Fruit fly (Drosophila melanogaster) whole organism, embryonic: ENCODE data around the gene slow.

Source experiments
- Asciz ChIP-seq: fragments of 200-800 bp; sonication (Bioruptor generic); optimal IDR thresholded peaks from 2 replicates; lab custom pipeline; 2017; ENCODE audit warnings: missing biosample characterization, mild to moderate bottlenecking, missing genetic modification characterization, missing genetic modification reagents
- CG10209 ChIP-seq: fragments of 200-800 bp; sonication (Bioruptor generic); optimal IDR thresholded peaks from 3 replicates; lab custom pipeline; 2017; ENCODE audit warnings: missing biosample characterization, mild to moderate bottlenecking, missing genetic modification characterization, missing genetic modification reagents
- CG10565 ChIP-seq: fragments of 200-800 bp; sonication (Bioruptor generic); optimal IDR thresholded peaks from 3 replicates; lab custom pipeline; 2016; ENCODE audit warnings: missing biosample characterization, mild to moderate bottlenecking, missing genetic modification characterization
- CG11504 ChIP-seq: fragments of 200-800 bp; sonication (Bioruptor generic); optimal IDR thresholded peaks from 3 replicates; lab custom pipeline; 2019; ENCODE audit warnings: missing biosample characterization, mild to moderate bottlenecking, missing genetic modification characterization, moderate library complexity
- CG11695 ChIP-seq: fragments of 200-800 bp; sonication (Bioruptor generic); IDR thresholded peaks from 3 replicates; pipeline ENCODE4 v1.3.6; 2022; ENCODE audit warnings: missing biosample characterization, missing genetic modification characterization
- CG12769 ChIP-seq: fragments of 200-800 bp; sonication (Bioruptor generic); optimal IDR thresholded peaks from 2 replicates; lab custom pipeline; 2019; ENCODE audit warnings: missing biosample characterization, mild to moderate bottlenecking, missing genetic modification characterization, moderate library complexity
- CG14667 ChIP-seq: fragments of 200-800 bp; sonication (Bioruptor generic); IDR thresholded peaks from 2 replicates; pipeline ENCODE4 v1.3.6; 2022; ENCODE audit warnings: missing biosample characterization, missing genetic modification characterization
- CG14710 ChIP-seq: fragments of 200-800 bp; sonication (Bioruptor generic); optimal IDR thresholded peaks from 3 replicates; lab custom pipeline; 2019; ENCODE audit warnings: missing biosample characterization, mild to moderate bottlenecking, missing genetic modification characterization, moderate library complexity
- CG15269 ChIP-seq: fragments of 200-800 bp; sonication (Bioruptor generic); optimal IDR thresholded peaks from 2 replicates; lab custom pipeline; 2018; ENCODE audit warnings: missing biosample characterization, mild to moderate bottlenecking, missing genetic modification characterization, moderate library complexity
- CG16815 ChIP-seq: fragments of 200-800 bp; sonication (Bioruptor generic); optimal IDR thresholded peaks from 3 replicates; lab custom pipeline; 2017; ENCODE audit warnings: missing biosample characterization, mild to moderate bottlenecking, missing genetic modification characterization
- CG17186 ChIP-seq: fragments of 200-800 bp; sonication (Bioruptor generic); optimal IDR thresholded peaks from 3 replicates; lab custom pipeline; 2017; ENCODE audit warnings: missing biosample characterization, missing genetic modification reagents, missing genetic modification characterization
- CG17385 ChIP-seq: fragments of 200-800 bp; sonication (Bioruptor generic); optimal IDR thresholded peaks from 3 replicates; lab custom pipeline; 2018; ENCODE audit warnings: missing biosample characterization, mild to moderate bottlenecking, missing genetic modification characterization
- CG17568 ChIP-seq: fragments of 200-800 bp; sonication (Bioruptor generic); optimal IDR thresholded peaks from 2 replicates; lab custom pipeline; 2018; ENCODE audit warnings: missing biosample characterization, mild to moderate bottlenecking, missing genetic modification characterization, moderate library complexity
- CG17802 ChIP-seq: fragments of 200-800 bp; sonication (Bioruptor generic); optimal IDR thresholded peaks from 2 replicates; lab custom pipeline; 2018; ENCODE audit warnings: missing biosample characterization, mild to moderate bottlenecking, missing genetic modification characterization, moderate library complexity
- CG18262 ChIP-seq: fragments of 200-800 bp; optimal IDR thresholded peaks from 3 replicates; lab custom pipeline; 2019; ENCODE audit warnings: missing biosample characterization, mild to moderate bottlenecking, missing genetic modification characterization, moderate library complexity
- CG2120 ChIP-seq: fragments of 200-800 bp; sonication (Bioruptor generic); optimal IDR thresholded peaks from 3 replicates; lab custom pipeline; 2016; ENCODE audit warnings: missing biosample characterization, missing genetic modification characterization
- CG2202 ChIP-seq: fragments of 200-800 bp; sonication (Bioruptor generic); optimal IDR thresholded peaks from 2 replicates; lab custom pipeline; 2018; ENCODE audit warnings: missing biosample characterization, mild to moderate bottlenecking, missing genetic modification characterization
- CG2678 ChIP-seq: fragments of 200-800 bp; sonication (Bioruptor generic); optimal IDR thresholded peaks from 3 replicates; lab custom pipeline; 2019; ENCODE audit warnings: missing biosample characterization, mild to moderate bottlenecking, missing genetic modification characterization, moderate library complexity
- CG31365 ChIP-seq: fragments of 200-800 bp; sonication (Bioruptor generic); optimal IDR thresholded peaks from 2 replicates; lab custom pipeline; 2018; ENCODE audit warnings: missing biosample characterization, mild to moderate bottlenecking, missing genetic modification characterization
- CG34224 ChIP-seq: fragments of 200-800 bp; sonication (Bioruptor generic); IDR thresholded peaks from 3 replicates; pipeline ENCODE4 v1.3.6; 2022; ENCODE audit warnings: missing biosample characterization, missing genetic modification characterization; ENCODE audit not compliant: partially characterized antibody
- CG4360 ChIP-seq: fragments of 200-800 bp; sonication (Bioruptor generic); IDR thresholded peaks from 2 replicates; pipeline ENCODE4 v1.3.6; 2022; ENCODE audit warnings: missing biosample characterization, missing genetic modification characterization
- CG5180 ChIP-seq: fragments of 200-800 bp; sonication (Bioruptor generic); optimal IDR thresholded peaks from 3 replicates; lab custom pipeline; 2017; ENCODE audit warnings: missing biosample characterization, missing genetic modification characterization, mild to moderate bottlenecking, moderate library complexity, missing genetic modification reagents
- CG7928 ChIP-seq: fragments of 200-800 bp; sonication (Bioruptor generic); optimal IDR thresholded peaks from 2 replicates; lab custom pipeline; 2017; ENCODE audit warnings: missing biosample characterization, mild to moderate bottlenecking, missing genetic modification characterization
- D ChIP-seq, 2 experiments: fragments of 200-800 bp in 1 of 2; fragments of >200 bp in 1 of 2; sonication (Bioruptor generic) in 1 of 2; optimal IDR thresholded peaks; 2 replicates in 1 of 2; 3 replicates in 1 of 2; lab custom pipeline; 2017; ENCODE audit warnings: mild to moderate bottlenecking in 1 of 2, missing biosample characterization in 1 of 2, missing genetic modification characterization in 1 of 2, missing genetic modification reagents in 1 of 2
- Dbx ChIP-seq: fragments of 200-800 bp; sonication (Bioruptor generic); IDR thresholded peaks from 3 replicates; pipeline ENCODE4 v1.3.6; 2022; ENCODE audit warnings: missing biosample characterization, missing genetic modification characterization
- Deaf1 ChIP-seq: fragments of 200-800 bp; optimal IDR thresholded peaks from 3 replicates; lab custom pipeline; 2019; ENCODE audit warnings: missing biosample characterization, mild to moderate bottlenecking, missing genetic modification characterization, moderate library complexity
- HLHmδ ChIP-seq: fragments of 200-800 bp; sonication (Bioruptor generic); optimal IDR thresholded peaks from 2 replicates; lab custom pipeline; 2018; ENCODE audit warnings: missing biosample characterization, mild to moderate bottlenecking, missing genetic modification characterization, moderate library complexity
- Hand ChIP-seq: fragments of 200-800 bp; sonication (Bioruptor generic); optimal IDR thresholded peaks from 2 replicates; lab custom pipeline; 2017; ENCODE audit warnings: mild to moderate bottlenecking, missing biosample characterization, missing genetic modification reagents, missing genetic modification characterization
- HmgZ ChIP-seq: fragments of 200-800 bp; sonication (Bioruptor generic); optimal IDR thresholded peaks from 2 replicates; lab custom pipeline; 2018; ENCODE audit warnings: missing biosample characterization, mild to moderate bottlenecking, missing genetic modification characterization
- Hmr ChIP-seq: fragments of 200-800 bp; sonication (Bioruptor generic); optimal IDR thresholded peaks from 3 replicates; lab custom pipeline; 2017; ENCODE audit warnings: mild to moderate bottlenecking, missing biosample characterization, missing genetic modification reagents, missing genetic modification characterization
- Lim3 ChIP-seq: fragments of 200-800 bp; sonication (Bioruptor generic); IDR thresholded peaks from 2 replicates; pipeline ENCODE4 v1.3.6; 2022; ENCODE audit warnings: missing biosample characterization, missing genetic modification characterization
- NC2β ChIP-seq: fragments of 200-800 bp; sonication (Bioruptor generic); optimal IDR thresholded peaks from 2 replicates; lab custom pipeline; 2016; ENCODE audit warnings: missing biosample characterization, missing genetic modification characterization
- NfI ChIP-seq: fragments of 200-800 bp; sonication (Bioruptor generic); optimal IDR thresholded peaks from 3 replicates; lab custom pipeline; 2018; ENCODE audit warnings: missing biosample characterization, mild to moderate bottlenecking, missing genetic modification characterization, moderate library complexity
- PHDP ChIP-seq: fragments of 200-800 bp; sonication (Bioruptor generic); optimal IDR thresholded peaks from 3 replicates; lab custom pipeline; 2018; ENCODE audit warnings: missing biosample characterization, mild to moderate bottlenecking, missing genetic modification characterization, moderate library complexity
- Sox102F ChIP-seq: fragments of 200-800 bp; sonication (Bioruptor generic); optimal IDR thresholded peaks from 2 replicates; lab custom pipeline; 2018; ENCODE audit warnings: missing biosample characterization, mild to moderate bottlenecking, missing genetic modification characterization, moderate library complexity
- Taf1 ChIP-seq: fragments of 200-800 bp; sonication (Bioruptor generic); IDR thresholded peaks from 2 replicates; pipeline ENCODE4 v1.3.6; 2022; ENCODE audit warnings: missing biosample characterization, missing genetic modification characterization
- amos ChIP-seq: fragments of 200-800 bp; sonication (Bioruptor generic); IDR thresholded peaks from 2 replicates; pipeline ENCODE4 v1.3.6; 2022; ENCODE audit warnings: missing biosample characterization, missing genetic modification characterization; ENCODE audit not compliant: partially characterized antibody
- crol ChIP-seq: fragments of 200-800 bp; sonication (Bioruptor generic); IDR thresholded peaks from 2 replicates; pipeline ENCODE4 v1.3.6; 2022; ENCODE audit warnings: missing biosample characterization, missing genetic modification characterization
- crp ChIP-seq, 2 experiments: fragments of 200-800 bp; sonication (Bioruptor generic); optimal IDR thresholded peaks; 2 replicates in 1 of 2; 3 replicates in 1 of 2; lab custom pipeline; 2017; ENCODE audit warnings: missing biosample characterization in 2 of 2, missing genetic modification characterization in 2 of 2, mild to moderate bottlenecking in 1 of 2, moderate library complexity in 1 of 2
- cwo ChIP-seq: fragments of 200-800 bp; sonication (Bioruptor generic); optimal IDR thresholded peaks from 3 replicates; lab custom pipeline; 2017; ENCODE audit warnings: missing biosample characterization, missing genetic modification characterization, mild to moderate bottlenecking, moderate library complexity, missing genetic modification reagents
- gt ChIP-seq: fragments of 200-800 bp; sonication (Bioruptor generic); IDR thresholded peaks from 2 replicates; pipeline ENCODE4 v1.3.6; 2022; ENCODE audit warnings: missing biosample characterization, missing genetic modification characterization
- h ChIP-seq: fragments of >200 bp; optimal IDR thresholded peaks from 2 replicates; lab custom pipeline; 2017
- hkb ChIP-seq, 2 experiments: fragments of 200-800 bp in 1 of 2; fragments of >200 bp in 1 of 2; sonication (Bioruptor generic) in 1 of 2; IDR thresholded peaks in 1 of 2; optimal IDR thresholded peaks in 1 of 2; 2 replicates each; pipeline versions ENCODE4 v1.3.6 to Lab custom; 2017 to 2022; ENCODE audit warnings: missing biosample characterization in 1 of 2, missing genetic modification characterization in 1 of 2
- nerfin-1 ChIP-seq: fragments of 200-800 bp; sonication (Bioruptor generic); optimal IDR thresholded peaks from 3 replicates; lab custom pipeline; 2019; ENCODE audit warnings: missing biosample characterization, mild to moderate bottlenecking, missing genetic modification characterization, moderate library complexity
- phol ChIP-seq: fragments of 200-800 bp; sonication (Bioruptor generic); optimal IDR thresholded peaks from 3 replicates; lab custom pipeline; 2018; ENCODE audit warnings: missing biosample characterization, mild to moderate bottlenecking, missing genetic modification characterization, moderate library complexity
- schlank ChIP-seq: fragments of 200-800 bp; sonication (Bioruptor generic); optimal IDR thresholded peaks from 2 replicates; lab custom pipeline; 2018; ENCODE audit warnings: missing biosample characterization, mild to moderate bottlenecking, missing genetic modification characterization
- tna ChIP-seq: fragments of 200-800 bp; sonication (Bioruptor generic); IDR thresholded peaks from 2 replicates; pipeline ENCODE4 v1.3.6; 2022; ENCODE audit warnings: missing biosample characterization, missing genetic modification characterization; ENCODE audit not compliant: partially characterized antibody

slow gene

DNA sequence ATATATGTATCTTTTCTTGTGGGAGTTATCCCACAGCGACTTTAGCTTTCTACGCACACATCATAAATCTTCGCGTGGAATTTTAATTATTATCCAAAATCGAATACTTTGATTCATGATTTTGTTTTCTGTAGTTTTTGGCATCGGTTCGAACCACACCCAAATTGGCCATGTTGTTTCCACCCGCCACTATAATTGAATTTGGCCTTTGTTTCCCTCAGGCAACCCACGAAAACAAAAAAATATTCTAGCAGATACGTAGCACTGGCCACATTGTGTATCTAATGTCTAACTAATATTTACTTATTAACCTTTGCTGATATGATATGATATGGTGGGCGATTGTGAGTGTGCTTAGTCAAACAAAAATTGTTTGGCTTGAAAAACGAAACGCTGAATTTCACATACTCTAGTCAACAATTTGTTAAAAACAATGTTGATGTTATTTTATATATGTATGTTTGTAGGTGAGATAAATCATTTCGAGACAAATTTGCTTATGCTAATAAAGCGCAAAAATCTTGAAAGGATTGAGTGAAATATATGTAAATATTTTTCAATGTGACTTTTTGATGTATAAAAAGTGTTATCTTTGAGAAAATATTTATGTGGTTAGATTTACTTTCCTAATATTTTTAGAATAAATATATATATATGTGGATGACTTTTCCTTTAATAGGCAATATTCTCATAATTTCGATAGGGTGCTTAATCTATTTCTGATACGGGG, 29.2 kb upstream of the slow start:
- TF ChIP-seq CG18262 (tag; lab: Kevin White, UChicago) (peak; percentile 57), CG5180 (GFP tag; lab: Kevin White, UChicago) (no peak), phol (peak; percentile 46), CG14667 (GFP tag; lab: Robert Waterston, UW) (no peak), CG17385 (GFP tag; lab: Kevin White, UChicago) (peak; percentile 41), CG7928 (GFP tag; lab: Kevin White, UChicago) (no peak), schlank (no peak), D (optimal IDR thresholded peaks at IDR 0.05; lab: Kevin White, UChicago) (no peak), D (GFP tag; optimal IDR thresholded peaks at IDR 0.05; lab: Kevin White, UChicago) (peak; percentile 22), CG2678 (tag; lab: Kevin White, UChicago) (peak; percentile 65), CG17802 (no peak), CG2202 (tag; lab: Kevin White, UChicago) (peak; percentile 8), Deaf1 (tag; lab: Kevin White, UChicago) (peak; percentile 7), crol (GFP tag; lab: Robert Waterston, UW) (no peak), Taf1 (no peak), HLHmδ (GFP tag; lab: Kevin White, UChicago) (no peak), CG10565 (GFP tag; lab: Kevin White, UChicago) (no peak), CG17186 (GFP tag; lab: Kevin White, UChicago) (no peak), CG16815 (GFP tag; lab: Kevin White, UChicago) (no peak), CG12769 (tag; lab: Kevin White, UChicago) (peak; percentile 46), Hand (GFP tag; lab: Kevin White, UChicago) (peak; percentile 12), Sox102F (GFP tag; lab: Kevin White, UChicago) (peak; percentile 56), CG11504 (peak; percentile 64), nerfin-1 (peak; percentile 18), crp (GFP tag; optimal IDR thresholded peaks at IDR 0.05; lab: Kevin White, UChicago) (no peak), CG14710 (peak; percentile 34), CG34224 (no peak), NfI (GFP tag; lab: Kevin White, UChicago) (no peak), CG17568 (GFP tag; lab: Kevin White, UChicago) (peak; percentile 20), gt (no peak), amos (GFP tag; lab: Robert Waterston, UW) (no peak), CG4360 (no peak), Lim3 (GFP tag; lab: Robert Waterston, UW) (no peak), cwo (GFP tag; lab: Kevin White, UChicago) (no peak), h (lab: Kevin White, UChicago) (no peak), CG15269 (peak; percentile 14), CG11695 (0 out of 3 replicates have a peak, but pooled peaks have one; percentile 27), Hmr (peak; percentile 38), CG31365 (tag; lab: Kevin White, UChicago) (no peak), NC2β (GFP tag; lab: Kevin White, UChicago) (no peak), hkb (optimal IDR thresholded peaks at IDR 0.05; lab: Kevin White, UChicago) (no peak), hkb (GFP tag; IDR thresholded peaks at IDR 0.05; lab: Robert Waterston, UW) (no peak), CG10209 (GFP tag; lab: Kevin White, UChicago) (peak; percentile 25), PHDP (peak; percentile 49), CG2120 (GFP tag; lab: Kevin White, UChicago) (peak; percentile 22), tna (GFP tag; lab: Robert Waterston, UW) (no peak), Asciz (GFP tag; lab: Kevin White, UChicago) (peak; percentile 0), HmgZ (tag; lab: Kevin White, UChicago) (no peak), Dbx (GFP tag; lab: Robert Waterston, UW) (no peak)
